Worm (Caenorhabditis elegans): ENCODE measurements around the gene C09G9.3.

C09G9.3 gene

ce11 chrIV:8881181-8881580 lies 8.3 kb upstream of the C09G9.3 start, which contains the start of gene C09G9.8:
TSS of gene C09G9.8 (plus strand) at chrIV:8881481.
- TF ChIP-seq W03F9.2 (tag; optimal IDR thresholded peaks at IDR 0.05), result no peak
- TF ChIP-seq him-1 (tag; optimal IDR thresholded peaks at IDR 0.05), result no peak

- no peak for TF ChIP-seq dao-5 (tag; optimal IDR thresholded peaks at IDR 0.05)
- TF ChIP-seq him-1 (tag; optimal IDR thresholded peaks at IDR 0.05), result no peak
- no peak for TF ChIP-seq W03F9.2 (tag; optimal IDR thresholded peaks at IDR 0.05)
Measured at ce11 chrIV:8879810-8880209, 7.0 kb upstream of the C09G9.3 start, which contains the start of gene npax-4. TSS of gene npax-4 (minus strand) at chrIV:8879910.

ce11 chrIV:8873847-8874246 lies 989 bp upstream of the C09G9.3 start, which contains the start of gene hdl-2:
TSS of gene hdl-2 (plus strand) at chrIV:8874147.
- TF ChIP-seq him-1 (tag; optimal IDR thresholded peaks at IDR 0.05), result no peak
- no peak for TF ChIP-seq W03F9.2 (tag; optimal IDR thresholded peaks at IDR 0.05)
- no peak for TF ChIP-seq dao-5 (tag; optimal IDR thresholded peaks at IDR 0.05)

- TF ChIP-seq him-1 (tag; optimal IDR thresholded peaks at IDR 0.05), result no peak
- TF ChIP-seq dao-5 (tag; optimal IDR thresholded peaks at IDR 0.05), result no peak
- TF ChIP-seq W03F9.2 (tag; optimal IDR thresholded peaks at IDR 0.05), result no peak
Measured at ce11 chrIV:8869624-8870023, 3.2 kb downstream of the C09G9.3 start, which contains the start of gene npp-23. TSS of gene npp-23 (minus strand) at chrIV:8869679.

- TF ChIP-seq dao-5 (tag; optimal IDR thresholded peaks at IDR 0.05) (no peak), W03F9.2 (tag; optimal IDR thresholded peaks at IDR 0.05) (no peak), him-1 (tag; optimal IDR thresholded peaks at IDR 0.05) (no peak)
Measured at ce11 chrIV:8867562-8867961, 5.3 kb downstream of the C09G9.3 start.

DNA sequence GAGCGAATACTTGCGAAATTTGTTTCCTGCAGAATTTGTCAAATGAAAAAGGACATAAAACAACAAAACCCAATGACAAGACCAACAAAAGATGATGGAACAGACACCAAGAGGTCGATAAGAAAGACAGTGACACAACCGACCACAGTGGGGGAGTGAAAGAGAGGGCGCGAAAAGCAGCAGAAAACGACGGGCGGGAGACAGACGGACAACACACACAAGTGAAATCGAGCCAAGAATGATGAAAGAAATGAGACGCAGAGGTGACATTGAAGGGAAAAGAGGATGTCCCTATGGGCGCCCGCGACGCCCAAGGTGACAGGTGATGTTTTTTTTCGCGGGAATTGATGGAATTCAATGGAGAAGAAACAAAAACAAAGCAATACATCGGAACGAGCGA lies 6.8 kb downstream of the C09G9.3 start:
- no peak for TF ChIP-seq him-1 (tag; optimal IDR thresholded peaks at IDR 0.05)
- TF ChIP-seq dao-5 (tag; optimal IDR thresholded peaks at IDR 0.05), result no peak
- TF ChIP-seq W03F9.2 (tag; optimal IDR thresholded peaks at IDR 0.05), result peak; percentile 74

- TF ChIP-seq W03F9.2 (tag; optimal IDR thresholded peaks at IDR 0.05) (no peak), him-1 (tag; optimal IDR thresholded peaks at IDR 0.05) (no peak), dao-5 (tag; optimal IDR thresholded peaks at IDR 0.05) (no peak)
Measured at ce11 chrIV:8865343-8865742, 7.5 kb downstream of the C09G9.3 start, which contains the start of gene C09G9.1. TSS of gene C09G9.1 (minus strand) at chrIV:8865485.

DNA sequence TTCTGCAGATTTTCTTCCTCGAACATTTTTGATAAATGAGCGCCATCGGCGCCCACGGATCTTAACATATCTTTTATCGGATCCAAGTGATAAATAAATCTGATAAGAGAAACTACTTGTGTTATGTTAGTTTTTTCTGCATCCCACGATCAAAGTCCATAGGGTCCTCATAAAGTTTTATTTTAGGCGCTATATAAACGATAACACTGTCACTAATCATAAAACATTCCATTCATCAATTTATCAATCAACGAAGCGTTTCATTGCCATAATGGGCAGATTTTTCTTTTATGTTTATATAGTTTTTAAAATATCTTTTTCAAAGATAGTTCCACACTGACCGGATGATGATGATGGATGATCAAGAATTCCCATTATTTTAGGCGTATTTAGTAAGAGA lies 8.2 kb downstream of the C09G9.3 start:
- TF ChIP-seq him-1 (tag; optimal IDR thresholded peaks at IDR 0.05) (no peak), dao-5 (tag; optimal IDR thresholded peaks at IDR 0.05) (no peak), W03F9.2 (tag; optimal IDR thresholded peaks at IDR 0.05) (no peak)

ce11 chrIV:8855963-8856362 lies 16.9 kb downstream of the C09G9.3 start, which contains the start of gene T11B7.5:
TSS of gene T11B7.5 (minus strand) at chrIV:8856063.
- TF ChIP-seq W03F9.2 (tag; optimal IDR thresholded peaks at IDR 0.05) (no peak), dao-5 (tag; optimal IDR thresholded peaks at IDR 0.05) (no peak), him-1 (tag; optimal IDR thresholded peaks at IDR 0.05) (no peak)

DNA sequence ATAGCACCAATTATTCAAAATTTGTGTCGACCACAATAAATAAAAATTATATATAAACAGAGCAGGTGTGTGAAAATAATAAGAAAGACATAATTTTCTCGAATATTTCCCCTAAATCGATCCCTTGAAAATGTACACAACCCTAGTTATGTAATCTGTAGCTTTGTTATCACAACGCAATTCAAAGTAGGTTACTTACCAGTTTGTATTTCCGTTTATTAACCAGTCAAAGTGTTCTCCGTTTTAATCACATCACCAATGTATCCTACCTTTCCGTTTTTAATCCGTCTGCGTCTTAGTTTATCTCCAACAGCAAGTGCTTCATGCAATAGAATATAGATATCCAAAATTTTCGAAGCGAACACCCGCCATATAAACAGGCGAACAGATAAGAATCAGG lies 19.6 kb downstream of the C09G9.3 start:
- TF ChIP-seq dao-5 (tag; optimal IDR thresholded peaks at IDR 0.05), result no peak
- no peak for TF ChIP-seq W03F9.2 (tag; optimal IDR thresholded peaks at IDR 0.05)
- TF ChIP-seq him-1 (tag; optimal IDR thresholded peaks at IDR 0.05), result no peak

- TF ChIP-seq W03F9.2 (tag; optimal IDR thresholded peaks at IDR 0.05), result no peak
- TF ChIP-seq dao-5 (tag; optimal IDR thresholded peaks at IDR 0.05), result no peak
- TF ChIP-seq him-1 (tag; optimal IDR thresholded peaks at IDR 0.05), result no peak
Measured at ce11 chrIV:8852194-8852593, 20.7 kb downstream of the C09G9.3 start, which contains the start of gene alp-1. TSS of gene alp-1 (plus strand) at chrIV:8852494.

- TF ChIP-seq him-1 (tag; optimal IDR thresholded peaks at IDR 0.05) (no peak), dao-5 (tag; optimal IDR thresholded peaks at IDR 0.05) (no peak), W03F9.2 (tag; optimal IDR thresholded peaks at IDR 0.05) (no peak)
Measured at ce11 chrIV:8850807-8851206, 22.1 kb downstream of the C09G9.3 start.

DNA sequence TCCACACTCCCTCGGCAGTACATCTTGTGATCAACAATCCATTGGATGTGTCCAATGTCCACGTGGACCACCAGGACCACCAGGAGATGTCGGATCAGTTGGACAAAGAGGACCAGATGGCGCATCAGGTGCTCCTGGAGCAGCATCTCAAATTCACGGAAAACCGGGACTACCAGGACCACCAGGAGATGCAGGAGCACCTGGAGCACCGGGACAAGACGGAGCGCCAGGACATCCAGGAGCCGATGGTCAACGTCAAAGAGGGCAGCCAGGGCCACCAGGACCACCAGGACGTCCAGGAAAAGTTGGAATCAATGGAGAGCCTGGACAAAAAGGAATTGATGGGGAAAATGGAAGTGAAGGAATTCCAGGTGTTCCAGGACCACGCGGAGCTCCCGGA lies 23.9 kb downstream of the C09G9.3 start:
- TF ChIP-seq W03F9.2 (tag; optimal IDR thresholded peaks at IDR 0.05) (no peak), him-1 (tag; optimal IDR thresholded peaks at IDR 0.05) (no peak), dao-5 (tag; optimal IDR thresholded peaks at IDR 0.05) (no peak)

DNA sequence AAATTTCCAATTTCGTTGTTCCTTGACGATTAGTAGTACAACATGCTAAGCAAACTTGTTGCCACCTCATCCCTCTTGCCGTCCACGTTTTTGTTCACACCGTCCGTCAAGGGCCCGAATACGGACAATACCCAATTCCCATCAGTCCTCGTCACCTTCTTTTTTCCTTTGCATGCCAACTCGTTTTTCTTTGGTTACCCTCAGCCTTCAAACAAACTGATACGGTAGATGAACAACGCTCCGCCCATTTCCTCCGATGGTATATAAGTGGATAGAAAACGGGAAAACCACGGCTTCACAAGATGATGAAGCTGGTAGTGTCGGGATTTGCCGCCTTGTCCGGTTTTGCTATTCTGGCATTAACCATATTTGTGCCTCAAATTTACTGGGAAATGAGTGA lies 24.9 kb downstream of the C09G9.3 start, which contains the start of gene col-118:
Gene col-118 (plus strand): TSS at position 301 of the 400 bp plus-strand sequence.
- no peak for TF ChIP-seq W03F9.2 (tag; optimal IDR thresholded peaks at IDR 0.05)
- TF ChIP-seq him-1 (tag; optimal IDR thresholded peaks at IDR 0.05), result no peak

DNA sequence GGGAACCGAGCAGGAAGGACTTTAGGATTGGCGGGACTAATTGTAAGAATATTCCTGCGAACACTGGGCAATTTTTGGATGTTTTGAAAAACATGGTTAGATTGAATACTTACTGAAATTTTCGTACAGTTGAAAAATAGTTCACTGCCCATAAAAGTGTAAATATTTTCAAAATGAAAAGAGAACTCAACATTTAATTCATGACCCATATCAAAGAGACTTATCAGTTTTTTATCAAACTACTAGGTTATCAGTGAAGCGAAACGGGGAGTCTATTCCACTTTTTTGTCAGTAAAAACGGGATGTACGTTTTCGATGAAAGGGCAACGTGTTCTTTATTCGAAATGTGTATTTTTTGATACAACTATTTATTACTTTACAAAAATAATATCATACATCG lies 26.9 kb downstream of the C09G9.3 start:
- no peak for TF ChIP-seq dao-5 (tag; optimal IDR thresholded peaks at IDR 0.05)
- no peak for TF ChIP-seq him-1 (tag; optimal IDR thresholded peaks at IDR 0.05)
- TF ChIP-seq W03F9.2 (tag; optimal IDR thresholded peaks at IDR 0.05), result no peak
